Fruit fly (Drosophila melanogaster): ENCODE measurements around the gene Ir92a.

Ir92a gene

DNA sequence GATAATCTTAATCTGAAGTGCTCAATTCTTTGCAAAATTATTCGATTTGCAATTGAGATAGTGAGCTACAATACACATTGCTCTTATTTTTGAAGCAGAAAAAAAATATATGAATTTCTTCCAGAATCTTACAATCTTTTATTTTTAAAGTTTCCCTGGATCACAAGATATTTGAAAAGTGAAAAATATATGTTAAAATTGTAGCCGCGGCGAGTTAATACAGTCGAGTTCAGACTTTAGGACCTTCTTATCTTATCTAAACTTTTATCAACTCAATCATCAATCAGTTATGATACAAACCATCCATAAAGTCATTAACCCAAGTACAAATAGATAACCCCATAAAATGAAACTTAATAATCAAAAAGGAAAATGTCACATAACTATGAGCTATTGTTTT is 27.9 kb upstream of the Ir92a start:
- no peak for TF ChIP-seq Sin3A (optimal IDR thresholded peaks at IDR 0.05)
- no peak for TF ChIP-seq h (optimal IDR thresholded peaks at IDR 0.05)
- TF ChIP-seq psq (optimal IDR thresholded peaks at IDR 0.05) = no peak
- TF ChIP-seq ttk (optimal IDR thresholded peaks at IDR 0.05) = no peak
- no peak for TF ChIP-seq insv (optimal IDR thresholded peaks at IDR 0.05)
- no peak for TF ChIP-seq Myc (optimal IDR thresholded peaks at IDR 0.05)

DNA sequence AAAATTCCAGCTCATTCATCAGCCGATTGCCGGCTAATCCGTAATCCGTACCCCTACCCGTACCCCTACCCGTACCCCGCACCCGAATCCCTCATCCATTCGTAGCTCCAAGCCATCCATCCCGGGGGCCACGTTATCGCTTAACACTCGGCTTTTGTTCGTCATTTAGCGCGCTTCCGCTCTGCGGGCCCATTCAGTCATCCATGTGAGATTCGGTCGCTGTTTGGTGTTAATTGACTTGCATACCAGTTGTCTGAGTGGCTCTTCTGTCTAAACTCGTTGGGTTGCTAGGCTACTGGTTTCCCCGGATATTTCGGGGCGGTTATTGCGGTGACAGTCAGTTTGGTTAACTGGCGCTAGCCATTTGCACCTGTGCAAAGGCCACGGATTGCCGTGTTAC is 27.4 kb upstream of the Ir92a start:
- TF ChIP-seq Myc (optimal IDR thresholded peaks at IDR 0.05) = no peak
- no peak for TF ChIP-seq Sin3A (optimal IDR thresholded peaks at IDR 0.05)
- TF ChIP-seq insv (optimal IDR thresholded peaks at IDR 0.05) = no peak
- no peak for TF ChIP-seq h (optimal IDR thresholded peaks at IDR 0.05)
- TF ChIP-seq psq (optimal IDR thresholded peaks at IDR 0.05) = no peak
- TF ChIP-seq ttk (optimal IDR thresholded peaks at IDR 0.05) = no peak

DNA sequence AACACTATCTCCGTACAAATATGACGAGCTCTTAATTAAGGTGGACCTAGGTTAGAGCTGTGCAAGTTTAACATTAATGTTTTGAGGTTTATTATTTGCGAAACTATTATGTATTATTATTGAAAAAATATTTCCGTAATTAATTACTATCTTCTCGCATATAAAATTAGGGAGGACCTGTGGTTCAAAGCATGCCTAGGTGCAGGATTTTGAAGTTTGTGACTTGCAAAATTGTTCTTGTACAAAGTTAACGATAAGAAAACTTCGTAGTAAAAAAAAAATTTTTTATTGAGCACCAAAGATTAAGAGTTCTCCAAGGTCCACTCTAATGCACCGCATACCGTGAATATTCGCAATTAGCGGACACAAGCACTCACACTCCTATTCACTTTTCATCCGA is 25.9 kb upstream of the Ir92a start:
- no peak for TF ChIP-seq psq (optimal IDR thresholded peaks at IDR 0.05)
- no peak for TF ChIP-seq Sin3A (optimal IDR thresholded peaks at IDR 0.05)
- no peak for TF ChIP-seq Myc (optimal IDR thresholded peaks at IDR 0.05)
- no peak for TF ChIP-seq insv (optimal IDR thresholded peaks at IDR 0.05)
- no peak for TF ChIP-seq ttk (optimal IDR thresholded peaks at IDR 0.05)
- TF ChIP-seq h (optimal IDR thresholded peaks at IDR 0.05) = no peak

DNA sequence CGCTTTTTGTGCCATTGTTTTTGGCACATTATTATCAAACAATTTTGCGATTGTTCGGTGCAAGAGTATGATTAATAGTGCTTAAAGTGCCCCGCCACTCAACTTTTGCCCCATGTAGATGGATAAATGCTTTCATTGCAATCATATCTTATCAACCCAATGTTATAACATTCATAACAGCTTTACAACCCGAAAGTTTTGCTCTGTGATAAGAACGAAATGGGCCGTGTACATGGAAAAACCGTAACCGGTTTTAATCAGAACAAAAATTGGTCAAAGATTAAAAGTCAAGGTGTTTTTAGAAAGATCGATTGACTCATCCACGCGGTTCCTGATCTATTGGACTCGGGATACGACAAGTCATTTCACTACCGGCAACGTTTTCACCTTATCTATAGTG is 22.2 kb upstream of the Ir92a start:
- TF ChIP-seq psq (optimal IDR thresholded peaks at IDR 0.05) (no peak), Myc (optimal IDR thresholded peaks at IDR 0.05) (no peak)

DNA sequence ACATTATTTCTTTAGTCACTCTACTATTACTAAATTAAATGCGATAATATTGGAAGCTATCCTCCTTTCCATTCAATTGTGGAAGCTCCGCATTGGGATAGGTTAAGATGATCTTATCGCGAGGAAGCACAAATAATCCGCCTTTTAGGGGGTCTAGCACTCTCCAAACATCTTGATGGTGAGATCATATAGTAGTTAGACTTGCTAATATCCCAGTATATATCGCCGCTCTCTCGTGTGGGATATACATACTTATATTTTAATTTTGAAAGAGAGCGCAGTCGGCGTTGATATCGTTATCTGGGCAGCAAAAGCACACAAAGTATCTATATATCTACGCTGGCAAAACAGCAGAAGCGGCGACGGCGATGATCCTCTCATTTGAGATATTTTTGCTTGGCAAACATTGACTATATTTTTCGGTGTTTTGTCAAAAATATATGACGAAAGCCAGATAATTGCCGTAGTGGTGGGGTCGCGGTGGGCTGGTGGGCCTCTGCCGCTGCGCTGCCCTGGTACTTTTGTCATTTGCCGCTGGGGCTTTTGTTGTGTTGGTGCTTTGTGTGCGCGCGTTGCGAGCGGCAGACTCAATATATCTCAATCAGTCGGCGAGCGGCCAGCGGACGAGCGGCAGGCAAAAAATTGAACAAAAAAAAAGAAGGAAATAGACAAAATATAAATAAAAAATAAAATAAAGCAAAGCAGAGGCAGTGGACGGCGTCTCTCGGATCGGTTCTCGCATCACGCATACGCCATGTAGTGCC is 21.2 kb upstream of the Ir92a start:
- TF ChIP-seq insv (optimal IDR thresholded peaks at IDR 0.05) (no peak), h (optimal IDR thresholded peaks at IDR 0.05) (no peak), psq (optimal IDR thresholded peaks at IDR 0.05) (no peak), Sin3A (optimal IDR thresholded peaks at IDR 0.05) (no peak), Myc (optimal IDR thresholded peaks at IDR 0.05) (no peak), ttk (optimal IDR thresholded peaks at IDR 0.05) (no peak)

DNA sequence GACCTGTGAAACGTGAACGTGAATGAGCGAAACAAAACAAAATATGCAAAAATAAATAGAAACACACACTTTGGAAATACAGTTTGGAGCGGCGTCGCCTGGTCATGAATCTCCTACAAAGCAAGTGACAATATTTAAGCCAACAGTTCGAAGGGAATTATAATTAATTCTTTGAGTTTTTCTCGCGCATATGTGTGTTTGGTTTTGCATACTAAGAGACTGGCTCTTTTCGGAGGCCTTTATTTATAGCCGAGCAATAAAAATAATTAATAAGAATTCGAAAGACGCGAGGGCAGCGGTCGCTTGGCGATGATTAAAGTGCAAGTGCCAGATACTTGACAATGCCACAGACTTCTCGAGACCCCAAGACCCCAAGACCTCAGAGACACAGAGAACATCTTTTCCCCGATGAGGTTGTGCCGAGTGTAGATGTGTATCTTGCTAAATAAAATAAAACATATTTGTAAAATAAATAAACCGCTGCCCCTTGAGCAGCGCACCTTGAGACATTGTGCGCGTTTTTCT is 20.5 kb upstream of the Ir92a start:
- TF ChIP-seq h (optimal IDR thresholded peaks at IDR 0.05) (no peak), Myc (optimal IDR thresholded peaks at IDR 0.05) (no peak), Sin3A (optimal IDR thresholded peaks at IDR 0.05) (no peak), ttk (optimal IDR thresholded peaks at IDR 0.05) (no peak), insv (optimal IDR thresholded peaks at IDR 0.05) (no peak), psq (optimal IDR thresholded peaks at IDR 0.05) (no peak)

DNA sequence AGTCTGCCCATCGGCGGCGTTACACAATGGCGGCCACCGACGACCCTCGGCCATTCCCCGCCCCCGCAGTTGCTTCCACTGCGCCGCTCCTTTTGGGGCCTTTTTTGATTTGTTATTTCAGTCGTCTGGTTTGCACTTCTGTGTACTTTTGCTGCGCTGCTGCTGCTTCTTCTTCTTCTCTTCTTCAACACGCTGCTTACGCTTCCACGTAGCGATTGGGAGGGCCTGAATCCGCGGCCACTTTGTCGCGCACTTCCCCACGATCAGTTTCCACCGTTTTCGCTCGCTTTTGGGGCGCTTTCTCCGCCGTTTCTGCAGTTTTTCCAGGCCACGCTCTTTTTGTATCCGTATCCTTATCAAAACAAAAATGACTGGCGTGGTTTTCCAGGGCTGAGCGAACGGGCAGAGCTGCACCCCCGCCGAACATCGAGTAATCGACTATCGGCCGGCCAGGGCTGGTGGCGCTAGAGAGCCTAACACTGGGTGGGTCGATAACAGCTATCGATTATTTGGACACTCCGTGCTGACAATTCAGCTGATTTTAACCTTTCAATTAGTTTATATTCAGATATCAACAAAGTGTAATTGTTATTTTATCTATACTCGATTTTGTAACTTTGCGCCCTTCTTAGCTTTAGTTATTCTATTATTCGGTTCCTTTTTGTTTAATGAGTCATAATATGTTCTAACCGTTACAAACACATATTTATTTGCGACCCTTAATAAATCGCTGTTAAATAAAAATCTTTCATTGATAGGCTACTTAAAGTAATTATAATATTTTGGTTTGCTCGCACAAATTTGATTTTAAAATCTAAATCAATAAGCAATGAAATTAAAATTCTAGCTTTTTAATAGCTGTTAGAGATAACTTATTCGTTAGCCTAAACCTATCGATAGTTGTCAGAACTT is 10.9 kb upstream of the Ir92a start, which contains the start of the genes CG4360 and Sirt2:
CG4360 (minus strand) TSS at position 432 of the 912 bp plus-strand sequence.
Sirt2 (plus strand) TSS at position 894 of the 912 bp plus-strand sequence.
- no peak for TF ChIP-seq insv (optimal IDR thresholded peaks at IDR 0.05)
- TF ChIP-seq Sin3A (optimal IDR thresholded peaks at IDR 0.05) = no peak
- TF ChIP-seq psq (optimal IDR thresholded peaks at IDR 0.05) = no peak
- TF ChIP-seq h (optimal IDR thresholded peaks at IDR 0.05) = no peak
- TF ChIP-seq ttk (optimal IDR thresholded peaks at IDR 0.05) = no peak
- TF ChIP-seq Myc (optimal IDR thresholded peaks at IDR 0.05) = no peak

DNA sequence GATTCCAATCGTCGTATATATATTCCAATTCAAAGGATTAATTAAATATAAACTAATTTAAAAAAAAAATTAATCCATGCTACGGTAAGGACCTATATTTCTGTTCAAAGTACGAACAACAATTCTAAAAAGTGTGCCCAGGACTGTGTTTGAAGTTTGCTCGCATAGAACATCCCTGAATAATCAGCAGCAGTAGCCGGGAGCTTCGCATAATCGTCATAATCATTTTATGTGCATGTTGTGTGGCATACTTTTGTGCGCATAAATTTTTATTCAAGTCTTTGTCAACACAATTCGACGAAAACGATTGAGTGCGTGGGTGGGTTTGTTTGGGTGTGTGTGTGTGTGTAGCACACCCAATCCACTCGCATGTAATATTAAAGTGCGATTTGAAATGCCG is 6.1 kb upstream of the Ir92a start:
- no peak for TF ChIP-seq insv (optimal IDR thresholded peaks at IDR 0.05)
- TF ChIP-seq h (optimal IDR thresholded peaks at IDR 0.05) = no peak
- no peak for TF ChIP-seq ttk (optimal IDR thresholded peaks at IDR 0.05)
- TF ChIP-seq psq (optimal IDR thresholded peaks at IDR 0.05) = no peak
- no peak for TF ChIP-seq Sin3A (optimal IDR thresholded peaks at IDR 0.05)
- TF ChIP-seq Myc (optimal IDR thresholded peaks at IDR 0.05) = no peak

DNA sequence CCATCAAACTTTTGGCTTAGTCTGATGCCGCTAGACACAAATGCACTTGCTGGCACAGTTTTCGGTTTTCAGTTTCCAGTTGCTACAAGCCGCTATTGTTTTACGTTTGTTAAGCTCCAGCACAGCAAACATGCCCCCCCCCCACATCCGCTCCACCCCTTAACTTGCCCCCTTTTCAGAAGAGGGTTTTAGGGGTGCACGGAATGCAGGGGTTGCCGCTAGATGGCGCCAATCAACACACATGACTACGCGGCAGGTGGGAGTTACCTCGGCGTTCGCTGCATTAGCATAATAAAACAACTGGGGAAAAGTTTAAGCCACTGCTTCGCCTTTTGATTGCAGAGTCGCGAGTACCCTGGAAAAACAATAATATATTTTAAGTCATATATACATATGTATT is 8.1 kb downstream of the Ir92a start:
- no peak for TF ChIP-seq Myc (optimal IDR thresholded peaks at IDR 0.05)
- TF ChIP-seq ttk (optimal IDR thresholded peaks at IDR 0.05) = no peak
- no peak for TF ChIP-seq psq (optimal IDR thresholded peaks at IDR 0.05)
- no peak for TF ChIP-seq insv (optimal IDR thresholded peaks at IDR 0.05)
- TF ChIP-seq h (optimal IDR thresholded peaks at IDR 0.05) = no peak
- TF ChIP-seq Sin3A (optimal IDR thresholded peaks at IDR 0.05) = no peak

DNA sequence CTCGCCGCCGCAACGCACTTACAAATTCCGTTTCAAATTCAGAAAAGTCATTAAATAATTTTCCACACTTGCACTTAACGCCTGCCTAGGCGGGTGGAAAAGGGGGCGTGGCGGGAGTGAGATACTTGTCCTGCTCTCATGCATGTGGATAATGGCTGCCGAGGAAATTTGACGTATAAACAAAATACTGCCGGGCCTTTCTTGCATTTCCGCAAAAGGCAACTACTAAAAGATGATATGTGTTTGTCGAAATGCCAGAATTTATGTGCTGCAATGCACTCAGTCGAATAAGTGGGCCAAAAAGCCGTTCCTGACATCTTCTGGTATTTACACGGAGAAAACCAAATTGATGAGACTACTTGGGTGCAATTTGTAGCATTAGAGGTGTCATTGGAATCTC is 11.5 kb downstream of the Ir92a start:
- TF ChIP-seq Myc (optimal IDR thresholded peaks at IDR 0.05) = no peak
- no peak for TF ChIP-seq ttk (optimal IDR thresholded peaks at IDR 0.05)
- TF ChIP-seq psq (optimal IDR thresholded peaks at IDR 0.05) = no peak
- no peak for TF ChIP-seq Sin3A (optimal IDR thresholded peaks at IDR 0.05)
- TF ChIP-seq h (optimal IDR thresholded peaks at IDR 0.05) = no peak
- no peak for TF ChIP-seq insv (optimal IDR thresholded peaks at IDR 0.05)

DNA sequence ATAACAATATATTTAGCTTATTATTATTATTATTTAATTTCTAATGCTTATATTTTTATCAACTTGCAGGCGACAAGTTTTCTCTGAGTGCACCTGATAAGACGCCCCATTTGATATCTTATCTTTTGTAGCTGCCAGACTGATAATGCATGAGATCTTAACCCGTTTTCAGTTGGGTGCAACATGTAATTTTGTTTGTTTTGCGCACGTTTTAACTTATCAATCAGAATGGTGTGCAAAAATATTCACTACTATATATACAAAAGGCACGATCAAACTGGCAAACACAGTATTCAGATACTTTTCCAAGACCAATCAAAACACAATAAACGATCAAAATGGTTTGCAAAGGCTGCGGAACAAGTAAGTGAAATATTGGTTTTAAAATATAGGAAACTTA is 21.2 kb downstream of the Ir92a start, which contains the start of gene MtnC:
MtnC (plus strand) TSS at position 301 of the 400 bp plus-strand sequence.
- TF ChIP-seq Sin3A (optimal IDR thresholded peaks at IDR 0.05) (no peak), h (optimal IDR thresholded peaks at IDR 0.05) (no peak), psq (optimal IDR thresholded peaks at IDR 0.05) (no peak), insv (optimal IDR thresholded peaks at IDR 0.05) (no peak)

Measured in Kc167 (cell line).